Fruit fly (Drosophila melanogaster) whole organism, embryonic: ENCODE data around the gene CG10376.

Source experiments
- Adf1 ChIP-seq: fragments of 200-800 bp; sonication (Bioruptor generic); IDR thresholded peaks from 2 replicates; pipeline ENCODE4 v1.3.6; 2022; ENCODE audit warnings: missing biosample characterization, missing genetic modification characterization
- CG1024 ChIP-seq: fragments of 200-800 bp; sonication (Bioruptor generic); IDR thresholded peaks from 2 replicates; pipeline ENCODE4 v1.3.6; 2022; ENCODE audit warnings: missing biosample characterization, missing genetic modification characterization
- CG10267 ChIP-seq: fragments of 200-800 bp; sonication (Bioruptor generic); optimal IDR thresholded peaks from 2 replicates; lab custom pipeline; 2018; ENCODE audit warnings: missing biosample characterization, mild to moderate bottlenecking, missing genetic modification characterization, moderate library complexity
- CG10959 ChIP-seq: fragments of 200-800 bp; sonication (Bioruptor generic); IDR thresholded peaks from 2 replicates; pipeline ENCODE4 v1.3.6; 2022; ENCODE audit warnings: missing biosample characterization, missing genetic modification characterization
- CG11456 ChIP-seq: fragments of 200-800 bp; sonication (Bioruptor generic); IDR thresholded peaks from 3 replicates; pipeline ENCODE4 v1.3.6; 2022; ENCODE audit warnings: missing biosample characterization, missing genetic modification characterization
- CG12769 ChIP-seq: fragments of 200-800 bp; sonication (Bioruptor generic); optimal IDR thresholded peaks from 2 replicates; lab custom pipeline; 2019; ENCODE audit warnings: missing biosample characterization, mild to moderate bottlenecking, missing genetic modification characterization, moderate library complexity
- CG13424 ChIP-seq: fragments of 200-800 bp; sonication (Bioruptor generic); optimal IDR thresholded peaks from 2 replicates; lab custom pipeline; 2019; ENCODE audit warnings: missing biosample characterization, mild to moderate bottlenecking, missing genetic modification characterization, moderate library complexity
- CG17361 ChIP-seq: fragments of 200-800 bp; sonication (Bioruptor generic); IDR thresholded peaks from 3 replicates; pipeline ENCODE4 v1.3.6; 2022; ENCODE audit warnings: missing biosample characterization, missing genetic modification characterization
- CG17802 ChIP-seq: fragments of 200-800 bp; sonication (Bioruptor generic); optimal IDR thresholded peaks from 2 replicates; lab custom pipeline; 2018; ENCODE audit warnings: missing biosample characterization, mild to moderate bottlenecking, missing genetic modification characterization, moderate library complexity
- CG17912 ChIP-seq: fragments of 200-800 bp; sonication (Bioruptor generic); optimal IDR thresholded peaks from 2 replicates; lab custom pipeline; 2018; ENCODE audit warnings: missing biosample characterization, mild to moderate bottlenecking, missing genetic modification characterization
- CG18262 ChIP-seq: fragments of 200-800 bp; optimal IDR thresholded peaks from 3 replicates; lab custom pipeline; 2019; ENCODE audit warnings: missing biosample characterization, mild to moderate bottlenecking, missing genetic modification characterization, moderate library complexity
- CG2678 ChIP-seq: fragments of 200-800 bp; sonication (Bioruptor generic); optimal IDR thresholded peaks from 3 replicates; lab custom pipeline; 2019; ENCODE audit warnings: missing biosample characterization, mild to moderate bottlenecking, missing genetic modification characterization, moderate library complexity
- CG3065 ChIP-seq: fragments of 200-800 bp; sonication (Bioruptor generic); optimal IDR thresholded peaks from 2 replicates; lab custom pipeline; 2016; ENCODE audit warnings: missing biosample characterization, missing genetic modification characterization
- CG3407 ChIP-seq: fragments of 200-800 bp; sonication (Bioruptor generic); optimal IDR thresholded peaks from 2 replicates; lab custom pipeline; 2018; ENCODE audit warnings: missing biosample characterization, mild to moderate bottlenecking, missing genetic modification characterization
- CG4820 ChIP-seq: fragments of 200-800 bp; sonication (Bioruptor generic); optimal IDR thresholded peaks from 3 replicates; lab custom pipeline; 2016; ENCODE audit warnings: missing biosample characterization, missing genetic modification characterization
- CG6254 ChIP-seq: fragments of 200-800 bp; sonication (Bioruptor generic); optimal IDR thresholded peaks from 3 replicates; lab custom pipeline; 2017; ENCODE audit warnings: mild to moderate bottlenecking, missing biosample characterization, missing genetic modification reagents, missing genetic modification characterization
- CG6854 ChIP-seq: fragments of 200-800 bp; sonication (Bioruptor generic); optimal IDR thresholded peaks from 3 replicates; lab custom pipeline; 2017; ENCODE audit warnings: missing biosample characterization, mild to moderate bottlenecking, missing genetic modification characterization
- CG7372 ChIP-seq: fragments of 200-800 bp; sonication (Bioruptor generic); IDR thresholded peaks from 2 replicates; pipeline ENCODE4 v1.3.6; 2022; ENCODE audit warnings: missing biosample characterization, missing genetic modification characterization
- CG7839 ChIP-seq: fragments of 200-800 bp; sonication (Bioruptor generic); optimal IDR thresholded peaks from 3 replicates; lab custom pipeline; 2018; ENCODE audit warnings: missing biosample characterization, mild to moderate bottlenecking, missing genetic modification characterization, moderate library complexity
- CG7987 ChIP-seq: fragments of 200-800 bp; sonication (Bioruptor generic); optimal IDR thresholded peaks from 2 replicates; lab custom pipeline; 2018; ENCODE audit warnings: missing biosample characterization, mild to moderate bottlenecking, missing genetic modification characterization, moderate library complexity
- CG9215 ChIP-seq: fragments of 200-800 bp; sonication (Bioruptor generic); IDR thresholded peaks from 2 replicates; pipeline ENCODE4 v1.3.6; 2022; ENCODE audit warnings: missing biosample characterization, missing genetic modification characterization
- CG9609 ChIP-seq: fragments of 200-800 bp; sonication (Bioruptor generic); optimal IDR thresholded peaks from 3 replicates; lab custom pipeline; 2016; ENCODE audit warnings: missing biosample characterization, missing genetic modification characterization
- CG9727 ChIP-seq: fragments of 200-800 bp; sonication (Bioruptor generic); optimal IDR thresholded peaks from 3 replicates; lab custom pipeline; 2017; ENCODE audit warnings: missing biosample characterization, mild to moderate bottlenecking, missing genetic modification characterization
- CoRest ChIP-seq: fragments of 200-800 bp; sonication (Bioruptor generic); optimal IDR thresholded peaks from 3 replicates; lab custom pipeline; 2018; ENCODE audit warnings: missing biosample characterization, mild to moderate bottlenecking, missing genetic modification characterization, moderate library complexity
- Dek ChIP-seq: fragments of 200-800 bp; sonication (Bioruptor generic); optimal IDR thresholded peaks from 3 replicates; lab custom pipeline; 2019; ENCODE audit warnings: missing biosample characterization, mild to moderate bottlenecking, missing genetic modification characterization, moderate library complexity
- Dip2 ChIP-seq: fragments of 200-800 bp; sonication (Bioruptor generic); IDR thresholded peaks from 2 replicates; pipeline ENCODE4 v1.3.6; 2022; ENCODE audit warnings: missing biosample characterization, missing genetic modification characterization
- Hr51 ChIP-seq, 2 experiments: fragments of 200-800 bp; sonication (Bioruptor generic); optimal IDR thresholded peaks; 2 replicates in 1 of 2; 3 replicates in 1 of 2; lab custom pipeline; 2016 to 2018; ENCODE audit warnings: missing biosample characterization in 2 of 2, missing genetic modification characterization in 2 of 2, mild to moderate bottlenecking in 1 of 2, moderate library complexity in 1 of 2
- Poxn ChIP-seq: fragments of 200-800 bp; sonication (Bioruptor generic); IDR thresholded peaks from 2 replicates; pipeline ENCODE4 v1.3.6; 2022; ENCODE audit warnings: missing biosample characterization, missing genetic modification characterization
- ase ChIP-seq: fragments of 200-800 bp; sonication (Bioruptor generic); IDR thresholded peaks from 3 replicates; pipeline ENCODE4 v1.3.6; 2022; ENCODE audit warnings: missing biosample characterization, missing genetic modification characterization
- bab2 ChIP-seq: fragments of 200-800 bp; sonication (Bioruptor generic); optimal IDR thresholded peaks from 2 replicates; lab custom pipeline; 2016; ENCODE audit warnings: missing biosample characterization, missing genetic modification characterization
- ci ChIP-seq: fragments of 200-800 bp; sonication (Bioruptor generic); IDR thresholded peaks from 3 replicates; pipeline ENCODE4 v1.3.6; 2022; ENCODE audit warnings: missing biosample characterization, missing genetic modification characterization
- corto ChIP-seq: fragments of 200-800 bp; sonication (Bioruptor generic); optimal IDR thresholded peaks from 2 replicates; lab custom pipeline; 2016; ENCODE audit warnings: missing biosample characterization, mild to moderate bottlenecking, missing genetic modification characterization, moderate library complexity
- crol ChIP-seq: fragments of 200-800 bp; sonication (Bioruptor generic); IDR thresholded peaks from 2 replicates; pipeline ENCODE4 v1.3.6; 2022; ENCODE audit warnings: missing biosample characterization, missing genetic modification characterization
- cwo ChIP-seq: fragments of 200-800 bp; sonication (Bioruptor generic); optimal IDR thresholded peaks from 3 replicates; lab custom pipeline; 2017; ENCODE audit warnings: missing biosample characterization, missing genetic modification characterization, mild to moderate bottlenecking, moderate library complexity, missing genetic modification reagents
- dati ChIP-seq: fragments of 200-800 bp; sonication (Bioruptor generic); IDR thresholded peaks from 2 replicates; pipeline ENCODE4 v1.3.6; 2022; ENCODE audit warnings: missing biosample characterization, missing genetic modification characterization
- eyg ChIP-seq: fragments of 200-800 bp; sonication (Bioruptor generic); optimal IDR thresholded peaks from 3 replicates; lab custom pipeline; 2016; ENCODE audit warnings: missing biosample characterization, missing genetic modification characterization
- fru ChIP-seq: fragments of >200 bp; optimal IDR thresholded peaks from 2 replicates; lab custom pipeline; 2017
- fu2 ChIP-seq: fragments of 200-800 bp; sonication (Bioruptor generic); optimal IDR thresholded peaks from 2 replicates; lab custom pipeline; 2016; ENCODE audit warnings: missing biosample characterization, missing genetic modification characterization
- gt ChIP-seq: fragments of 200-800 bp; sonication (Bioruptor generic); IDR thresholded peaks from 2 replicates; pipeline ENCODE4 v1.3.6; 2022; ENCODE audit warnings: missing biosample characterization, missing genetic modification characterization
- knrl ChIP-seq: fragments of 200-800 bp; sonication (Bioruptor generic); IDR thresholded peaks from 3 replicates; pipeline ENCODE4 v1.3.6; 2022; ENCODE audit warnings: missing biosample characterization, missing genetic modification characterization; ENCODE audit not compliant: partially characterized antibody
- lbe ChIP-seq: fragments of 200-800 bp; sonication (Bioruptor generic); optimal IDR thresholded peaks from 2 replicates; lab custom pipeline; 2016; ENCODE audit warnings: missing biosample characterization, mild to moderate bottlenecking, missing genetic modification characterization
- maf-S ChIP-seq: fragments of 200-800 bp; sonication (Bioruptor generic); optimal IDR thresholded peaks from 2 replicates; lab custom pipeline; 2016; ENCODE audit warnings: missing biosample characterization, missing genetic modification characterization
- mam ChIP-seq: fragments of 200-800 bp; sonication (Bioruptor generic); optimal IDR thresholded peaks from 3 replicates; lab custom pipeline; 2016; ENCODE audit warnings: missing biosample characterization, missing genetic modification characterization
- pan ChIP-seq, 4 experiments: fragments of >200 bp in 3 of 4; fragments of 200-800 bp in 1 of 4; sonication (Bioruptor generic) in 1 of 4; optimal IDR thresholded peaks in 3 of 4; IDR thresholded peaks in 1 of 4; 2 replicates each; pipeline versions ENCODE4 v1.3.6 to Lab custom; 2017 to 2022; ENCODE audit warnings: missing biosample characterization in 2 of 4, missing genetic modification characterization in 2 of 4, mixed read lengths in 1 of 4
- phol ChIP-seq: fragments of 200-800 bp; sonication (Bioruptor generic); optimal IDR thresholded peaks from 3 replicates; lab custom pipeline; 2018; ENCODE audit warnings: missing biosample characterization, mild to moderate bottlenecking, missing genetic modification characterization, moderate library complexity
- prd ChIP-seq, 3 experiments: fragments of >200 bp in 2 of 3; fragments of 200-800 bp in 1 of 3; sonication (Bioruptor generic) in 1 of 3; optimal IDR thresholded peaks in 2 of 3; IDR thresholded peaks in 1 of 3; 2 replicates in 2 of 3; 3 replicates in 1 of 3; pipeline versions ENCODE4 v1.3.6 to Lab custom; 2017 to 2022; ENCODE audit warnings: missing biosample characterization in 1 of 3, missing genetic modification characterization in 1 of 3
- sim ChIP-seq: fragments of 200-800 bp; sonication (Bioruptor generic); IDR thresholded peaks from 2 replicates; pipeline ENCODE4 v1.3.6; 2022; ENCODE audit warnings: missing biosample characterization, missing genetic modification characterization
- sisA ChIP-seq: fragments of 200-800 bp; sonication (Bioruptor generic); IDR thresholded peaks from 2 replicates; pipeline ENCODE4 v1.3.6; 2022; ENCODE audit warnings: missing biosample characterization, missing genetic modification characterization
- tin ChIP-seq: fragments of 200-800 bp; sonication (Bioruptor generic); optimal IDR thresholded peaks from 3 replicates; lab custom pipeline; 2016; ENCODE audit warnings: missing biosample characterization, missing genetic modification characterization

Gene CG10376

dm6 chr2L:18732760-18733530 is 30.0 kb upstream of the CG10376 start (continued):
- TF ChIP-seq prd (optimal IDR thresholded peaks at IDR 0.05; lab: Kevin White, UChicago) (no peak), prd (GFP tag; IDR thresholded peaks at IDR 0.05; lab: Robert Waterston, UW) (no peak), CG3407 (GFP tag; lab: Kevin White, UChicago) (no peak), eyg (GFP tag; lab: Kevin White, UChicago) (no peak), CG3065 (GFP tag; lab: Kevin White, UChicago) (no peak), CG9727 (no peak), CG18262 (tag; lab: Kevin White, UChicago) (peak; percentile 21), CG9609 (no peak), CG10959 (no peak), maf-S (GFP tag; lab: Kevin White, UChicago) (no peak), corto (GFP tag; lab: Kevin White, UChicago) (no peak), pan (optimal IDR thresholded peaks at IDR 0.05; lab: Kevin White, UChicago) (no peak), pan (GFP tag; optimal IDR thresholded peaks at IDR 0.05 in 1 of 2, IDR thresholded peaks at IDR 0.05 in 1 of 2) (no peak), CG6254 (GFP tag; lab: Kevin White, UChicago) (no peak), gt (GFP tag; lab: Robert Waterston, UW) (no peak), Dip2 (no peak), Poxn (GFP tag; lab: Robert Waterston, UW) (no peak), mam (GFP tag; lab: Kevin White, UChicago) (no peak), CoRest (tag; lab: Kevin White, UChicago) (peak; percentile 17), phol (tag; lab: Kevin White, UChicago) (no peak), CG7987 (GFP tag; lab: Kevin White, UChicago) (no peak), fu2 (GFP tag; lab: Kevin White, UChicago) (no peak), CG17802 (no peak), Dek (tag; lab: Kevin White, UChicago) (no peak), CG12769 (tag; lab: Kevin White, UChicago) (peak; percentile 24), CG17912 (GFP tag; lab: Kevin White, UChicago) (no peak), CG9215 (GFP tag; lab: Robert Waterston, UW) (no peak), CG7372 (no peak), CG4820 (GFP tag; lab: Kevin White, UChicago) (no peak), tin (GFP tag; lab: Kevin White, UChicago) (no peak), CG2678 (tag; lab: Kevin White, UChicago) (no peak), CG6854 (GFP tag; lab: Kevin White, UChicago) (no peak), ci (GFP tag; lab: Robert Waterston, UW) (0 out of 3 replicates have a peak, but pooled peaks have one; percentile 46), ase (GFP tag; lab: Robert Waterston, UW) (no peak), bab2 (no peak), Adf1 (peak; percentile 90), CG1024 (GFP tag; lab: Robert Waterston, UW) (no peak), Hr51 (GFP tag; optimal IDR thresholded peaks at IDR 0.05; lab: Kevin White, UChicago) (no peak), knrl (GFP tag; lab: Robert Waterston, UW) (no peak), dati (no peak), sisA (GFP tag; lab: Robert Waterston, UW) (no peak), crol (GFP tag; lab: Robert Waterston, UW) (no peak; the same call in 1 of the 2 replicates), fru (no peak), CG13424 (no peak), CG11456 (GFP tag; lab: Robert Waterston, UW) (no peak), sim (GFP tag; lab: Robert Waterston, UW) (no peak), cwo (GFP tag; lab: Kevin White, UChicago) (no peak), CG7839 (tag; lab: Kevin White, UChicago) (no peak), CG17361 (GFP tag; lab: Robert Waterston, UW) (no peak), lbe (GFP tag; lab: Kevin White, UChicago) (no peak), CG10267 (tag; lab: Kevin White, UChicago) (no peak)
